Worm (Caenorhabditis elegans) whole organism, L1 larva: ENCODE results near the gene cct-6.

Experiments used
- C04F5.9 ChIP-seq: sonication (generic microtip); optimal IDR thresholded peaks from 2 replicates; lab custom pipeline; 2016; ENCODE audit warnings: missing genetic modification characterization, missing compliant biosample characterization
- F16B12.6 ChIP-seq: fragments of 150-350 bp; optimal IDR thresholded peaks from 2 replicates; lab custom pipeline; 2014; ENCODE audit warnings: missing biosample characterization, missing genetic modification characterization
- Y116A8C.19 ChIP-seq: sonication (generic microtip); optimal IDR thresholded peaks from 2 replicates; lab custom pipeline; 2016; ENCODE audit warnings: missing compliant biosample characterization, missing genetic modification characterization, borderline replicate concordance
- aha-1 ChIP-seq: fragments of 150-350 bp; optimal IDR thresholded peaks from 2 replicates; lab custom pipeline; 2014; ENCODE audit warnings: missing biosample characterization, missing genetic modification characterization
- alr-1 ChIP-seq: fragments of 200-800 bp; sonication (Bioruptor generic); optimal IDR thresholded peaks from 2 replicates; lab custom pipeline; 2018; ENCODE audit warnings: borderline replicate concordance, mild to moderate bottlenecking, missing genetic modification characterization, missing compliant biosample characterization
- blmp-1 ChIP-seq: fragments of 150-350 bp; optimal IDR thresholded peaks from 2 replicates; lab custom pipeline; 2014; ENCODE audit warnings: missing biosample characterization, missing genetic modification characterization
- ceh-63 ChIP-seq: fragments of 200-800 bp; sonication (Bioruptor generic); optimal IDR thresholded peaks from 2 replicates; lab custom pipeline; 2018; ENCODE audit warnings: mild to moderate bottlenecking, missing genetic modification characterization, missing compliant biosample characterization
- ceh-8 ChIP-seq: fragments of 200-800 bp; sonication (Bioruptor generic); optimal IDR thresholded peaks from 2 replicates; lab custom pipeline; 2018; ENCODE audit warnings: mild to moderate bottlenecking, missing genetic modification characterization, moderate library complexity, missing compliant biosample characterization
- ceh-82 ChIP-seq, 3 experiments: fragments of 150-350 bp in 1 of 3; sonication (generic microtip) in 2 of 3; optimal IDR thresholded peaks; 2 replicates each; lab custom pipeline; 2014 to 2017; ENCODE audit warnings: missing biosample characterization in 3 of 3, missing genetic modification characterization in 3 of 3
- efl-1 ChIP-seq, 4 experiments: fragments of 150-350 bp; optimal IDR thresholded peaks in 3 of 4; peaks in 1 of 4; 1 replicate in 1 of 4; 2 replicates in 3 of 4; lab custom pipeline; 2014; ENCODE audit warnings: missing biosample characterization in 2 of 4, missing genetic modification characterization in 2 of 4, missing genetic modification reagents in 2 of 4
- efl-3 ChIP-seq: fragments of 200-800 bp; sonication (Bioruptor generic); optimal IDR thresholded peaks from 2 replicates; lab custom pipeline; 2018; ENCODE audit warnings: mild to moderate bottlenecking, missing genetic modification characterization, missing compliant biosample characterization
- elt-3 ChIP-seq, 6 experiments: fragments of 150-350 bp in 1 of 6; sonication (generic microtip); optimal IDR thresholded peaks; 2 replicates each; lab custom pipeline; 2017 to 2018; ENCODE audit warnings: missing biosample characterization in 6 of 6, missing genetic modification characterization in 6 of 6, inconsistent platforms in 1 of 6
- fkh-4 ChIP-seq: sonication (generic microtip); optimal IDR thresholded peaks from 2 replicates; lab custom pipeline; 2016; ENCODE audit warnings: missing compliant biosample characterization, missing genetic modification characterization, borderline replicate concordance
- fkh-8 ChIP-seq: sonication (generic microtip); optimal IDR thresholded peaks from 2 replicates; lab custom pipeline; 2016; ENCODE audit warnings: mild to moderate bottlenecking, missing genetic modification characterization, missing compliant biosample characterization
- fos-1 ChIP-seq: fragments of 150-350 bp; optimal IDR thresholded peaks from 2 replicates; lab custom pipeline; 2014; ENCODE audit warnings: missing biosample characterization, missing genetic modification characterization
- hlh-17 ChIP-seq: fragments of 200-800 bp; sonication (Bioruptor generic); optimal IDR thresholded peaks from 2 replicates; lab custom pipeline; 2018; ENCODE audit warnings: missing genetic modification characterization, mild to moderate bottlenecking, missing compliant biosample characterization, moderate library complexity, borderline replicate concordance
- irx-1 ChIP-seq: sonication (generic microtip); optimal IDR thresholded peaks from 2 replicates; lab custom pipeline; 2016; ENCODE audit warnings: missing genetic modification characterization, missing compliant biosample characterization
- lin-13 ChIP-seq: fragments of 150-350 bp; optimal IDR thresholded peaks from 2 replicates; lab custom pipeline; 2014; ENCODE audit warnings: missing biosample characterization, missing genetic modification reagents, missing genetic modification characterization
- lin-14 ChIP-seq: fragments of 200-800 bp; sonication (Bioruptor generic); optimal IDR thresholded peaks from 2 replicates; lab custom pipeline; 2018; ENCODE audit warnings: mild to moderate bottlenecking, missing genetic modification characterization, moderate library complexity, missing compliant biosample characterization
- mab-9 ChIP-seq: fragments of 200-800 bp; sonication (Bioruptor generic); IDR thresholded peaks from 2 replicates; pipeline ENCODE4 v1.3.6; 2022; ENCODE audit warnings: missing genetic modification reagents, missing genetic modification characterization, missing compliant biosample characterization
- mdl-1 ChIP-seq, 2 experiments: fragments of 150-350 bp; optimal IDR thresholded peaks; 2 replicates each; lab custom pipeline; 2014 to 2017; ENCODE audit warnings: missing biosample characterization in 2 of 2, missing genetic modification characterization in 2 of 2, inconsistent platforms in 1 of 2
- nhr-12 ChIP-seq: sonication (generic microtip); optimal IDR thresholded peaks from 2 replicates; lab custom pipeline; 2017; ENCODE audit warnings: missing biosample characterization, missing genetic modification characterization
- nhr-28 ChIP-seq: fragments of 150-350 bp; optimal IDR thresholded peaks from 2 replicates; lab custom pipeline; 2014; ENCODE audit warnings: missing biosample characterization, missing genetic modification characterization
- nhr-77 ChIP-seq: fragments of 150-350 bp; optimal IDR thresholded peaks from 2 replicates; lab custom pipeline; 2014; ENCODE audit warnings: missing biosample characterization, missing genetic modification characterization
- nhr-84 ChIP-seq: sonication (generic microtip); optimal IDR thresholded peaks from 2 replicates; lab custom pipeline; 2017; ENCODE audit warnings: missing biosample characterization, missing genetic modification characterization
- nhr-85 ChIP-seq: sonication (generic microtip); peaks from one replicate; lab custom pipeline; 2016; ENCODE audit warnings: missing genetic modification characterization, inconsistent platforms, missing compliant biosample characterization
- pax-3 ChIP-seq: fragments of 200-800 bp; sonication (Bioruptor generic); optimal IDR thresholded peaks from 2 replicates; lab custom pipeline; 2018; ENCODE audit warnings: mild to moderate bottlenecking, missing genetic modification characterization, moderate library complexity, missing compliant biosample characterization
- rnt-1 ChIP-seq: sonication (generic microtip); optimal IDR thresholded peaks from 2 replicates; lab custom pipeline; 2016; ENCODE audit warnings: mild to moderate bottlenecking, missing genetic modification characterization, moderate library complexity, missing compliant biosample characterization
- sox-4 ChIP-seq: sonication (generic microtip); optimal IDR thresholded peaks from 2 replicates; lab custom pipeline; 2016; ENCODE audit warnings: missing genetic modification characterization, missing compliant biosample characterization
- sup-37 ChIP-seq: fragments of 200-800 bp; sonication (Bioruptor generic); optimal IDR thresholded peaks from 2 replicates; lab custom pipeline; 2018; ENCODE audit warnings: mild to moderate bottlenecking, missing genetic modification characterization, missing compliant biosample characterization
- swsn-7 ChIP-seq: sonication (generic microtip); optimal IDR thresholded peaks from 2 replicates; lab custom pipeline; 2016; ENCODE audit warnings: missing genetic modification characterization, missing compliant biosample characterization
- unc-30 ChIP-seq: sonication (generic microtip); optimal IDR thresholded peaks from 2 replicates; lab custom pipeline; 2017; ENCODE audit warnings: missing biosample characterization, missing genetic modification characterization
- unc-98 ChIP-seq: fragments of 200-800 bp; sonication (Bioruptor generic); IDR thresholded peaks from 2 replicates; pipeline ENCODE4 v1.3.6; 2022; ENCODE audit warnings: missing genetic modification characterization, missing compliant biosample characterization
- xbp-1 ChIP-seq: sonication (generic microtip); optimal IDR thresholded peaks from 2 replicates; lab custom pipeline; 2016; ENCODE audit warnings: missing genetic modification characterization, missing compliant biosample characterization

Gene cct-6

ce11 chrIII:5892909-5893308 lies 37.4 kb upstream of the cct-6 start:
- TF ChIP-seq efl-1 (optimal IDR thresholded peaks at IDR 0.05; lab: Kevin White, UChicago), result no peak
- peak in 1 of 2 experiments; percentile 39 for TF ChIP-seq efl-1 (GFP tag; optimal IDR thresholded peaks at IDR 0.05 in 1 of 2; lab: Kevin White, UChicago)
- TF ChIP-seq lin-14 (GFP tag; lab: Kevin White, UChicago), result peak; percentile 32
- no peak for TF ChIP-seq ceh-82 (tag; optimal IDR thresholded peaks at IDR 0.05; lab: Kevin White, UChicago)
- no peak for TF ChIP-seq irx-1
- TF ChIP-seq nhr-77 (tag; lab: Kevin White, UChicago), result peak; percentile 41
- no peak for TF ChIP-seq nhr-84 (tag; lab: Kevin White, UChicago)
- no peak for TF ChIP-seq sup-37 (GFP tag; lab: Kevin White, UChicago)
- TF ChIP-seq mdl-1 (tag; optimal IDR thresholded peaks at IDR 0.05; lab: Kevin White, UChicago), result peak in 1 of 2 experiments; percentile 21
- no peak for TF ChIP-seq sox-4 (tag; lab: Kevin White, UChicago)
- TF ChIP-seq mab-9 (GFP tag; lab: Robert Waterston, UW), result no peak

- TF ChIP-seq unc-98 (GFP tag; lab: Robert Waterston, UW), result no peak
- TF ChIP-seq nhr-12, result no peak
- TF ChIP-seq pax-3 (tag; lab: Kevin White, UChicago), result no peak
These were observed 33.2 kb upstream of the cct-6 start, which contains the start of gene C28H8.8 for ce11 chrIII:5888675-5889074. C28H8.8 (minus strand) TSS chrIII:5888775.

DNA sequence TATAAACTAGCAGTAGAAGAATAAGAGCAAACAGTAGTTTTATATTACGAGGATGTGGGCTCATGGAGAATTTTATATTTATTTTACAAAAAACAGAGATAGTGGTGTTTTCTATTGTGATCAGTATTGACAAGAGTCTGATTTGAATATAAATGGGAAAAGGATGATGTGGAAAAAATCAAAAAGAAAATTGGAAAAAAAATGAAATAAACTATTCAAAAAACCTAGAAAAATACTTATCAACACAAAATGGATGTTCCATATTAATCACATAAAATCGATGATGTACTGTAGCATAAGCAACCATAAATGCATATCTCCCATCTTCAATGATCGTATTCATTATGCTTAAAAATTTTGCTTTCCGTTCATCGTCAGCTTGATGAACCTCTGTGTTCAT lies 31.4 kb upstream of the cct-6 start, which contains the start of gene C28H8.7:
C28H8.7 (minus strand) TSS at position 101 of the 400 bp plus-strand sequence.
- no peak for TF ChIP-seq nhr-12
- TF ChIP-seq, all 84 proteins: peak for 0

- TF ChIP-seq efl-1 (optimal IDR thresholded peaks at IDR 0.05; lab: Kevin White, UChicago) (no peak), efl-1 (GFP tag; optimal IDR thresholded peaks at IDR 0.05 in 1 of 2; lab: Kevin White, UChicago) (peak in 1 of 2 experiments; percentile 38), sox-4 (tag; lab: Kevin White, UChicago) (no peak), hlh-17 (GFP tag; lab: Kevin White, UChicago) (no peak), rnt-1 (tag; lab: Kevin White, UChicago) (no peak), Y116A8C.19 (tag; lab: Kevin White, UChicago) (no peak)
These were observed 29.0 kb upstream of the cct-6 start for ce11 chrIII:5884459-5884858.

DNA sequence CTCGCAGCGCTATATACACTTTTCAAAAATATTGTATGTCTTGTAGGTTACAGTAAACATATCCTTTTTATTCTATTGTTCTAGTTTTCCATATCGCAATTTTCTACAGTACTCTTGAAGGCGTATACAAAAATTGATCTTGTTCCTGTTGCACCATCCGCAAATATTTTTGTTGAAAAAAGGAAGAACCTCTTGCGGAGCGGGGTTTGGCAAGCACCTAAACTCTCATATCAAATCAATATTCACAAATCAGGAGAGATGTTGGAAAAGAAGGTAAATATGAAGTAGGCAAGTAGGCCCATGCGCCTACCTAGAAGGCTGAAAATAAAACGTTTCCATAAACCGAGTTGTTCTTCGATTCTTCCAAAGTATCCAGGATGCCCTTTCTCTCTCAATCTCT lies 28.5 kb upstream of the cct-6 start, which contains the start of gene C28H8.5:
C28H8.5 (plus strand) TSS at position 301 of the 400 bp plus-strand sequence.
- no peak for TF ChIP-seq efl-3
- no peak for TF ChIP-seq unc-30 (tag; lab: Kevin White, UChicago)
- no peak for TF ChIP-seq xbp-1
- TF ChIP-seq fos-1 (tag; lab: Kevin White, UChicago), result no peak
- TF ChIP-seq ceh-63 (GFP tag; lab: Kevin White, UChicago), result no peak
- no peak for TF ChIP-seq nhr-28 (tag; lab: Kevin White, UChicago)
- no peak for TF ChIP-seq irx-1
- TF ChIP-seq swsn-7, result no peak
- no peak for TF ChIP-seq C04F5.9
- TF ChIP-seq unc-98 (GFP tag; lab: Robert Waterston, UW), result no peak
- TF ChIP-seq lin-13 (GFP tag; lab: Kevin White, UChicago), result no peak
- TF ChIP-seq F16B12.6 (tag; lab: Kevin White, UChicago), result no peak
- TF ChIP-seq fkh-8 (tag; lab: Kevin White, UChicago), result no peak
- no peak for TF ChIP-seq alr-1 (tag; lab: Kevin White, UChicago)

- no peak for TF ChIP-seq F16B12.6 (tag; lab: Kevin White, UChicago)
- peak; percentile 92 for TF ChIP-seq blmp-1
These were observed 28.0 kb upstream of the cct-6 start for ce11 chrIII:5883517-5883916.

ce11 chrIII:5882823-5883222 lies 27.3 kb upstream of the cct-6 start, which contains the start of gene F01F1.14:
F01F1.14 (minus strand) TSS chrIII:5882923.
- TF ChIP-seq alr-1 (tag; lab: Kevin White, UChicago) (no peak), fkh-4 (tag; lab: Kevin White, UChicago) (no peak), fos-1 (tag; lab: Kevin White, UChicago) (no peak), ceh-8 (GFP tag; lab: Kevin White, UChicago) (no peak), elt-3 (tag; optimal IDR thresholded peaks at IDR 0.05; lab: Kevin White, UChicago) (no peak), nhr-85 (tag; lab: Kevin White, UChicago) (no peak), aha-1 (no peak)
- TF ChIP-seq, all 84 proteins: peak for 0
